Fruit fly (Drosophila melanogaster) whole organism, embryonic: ENCODE measurements around the gene Hf.

Experiments used
- ATbp ChIP-seq: fragments of 200-800 bp; sonication (Bioruptor generic); optimal IDR thresholded peaks from 2 replicates; lab custom pipeline; 2017; ENCODE audit warnings: missing biosample characterization, mild to moderate bottlenecking, missing genetic modification characterization, missing genetic modification reagents
- Asciz ChIP-seq: fragments of 200-800 bp; sonication (Bioruptor generic); optimal IDR thresholded peaks from 2 replicates; lab custom pipeline; 2017; ENCODE audit warnings: missing biosample characterization, mild to moderate bottlenecking, missing genetic modification characterization, missing genetic modification reagents
- Bdp1 ChIP-seq: fragments of 200-800 bp; sonication (Bioruptor generic); optimal IDR thresholded peaks from 3 replicates; lab custom pipeline; 2016; ENCODE audit warnings: missing biosample characterization, missing genetic modification characterization
- Blimp-1 ChIP-seq: fragments of 200-800 bp; sonication (Bioruptor generic); optimal IDR thresholded peaks from 3 replicates; lab custom pipeline; 2018; ENCODE audit warnings: missing biosample characterization, missing genetic modification characterization, mild to moderate bottlenecking, moderate library complexity, missing genetic modification reagents
- CG10431 ChIP-seq: fragments of 200-800 bp; sonication (Bioruptor generic); optimal IDR thresholded peaks from 3 replicates; lab custom pipeline; 2018; ENCODE audit warnings: missing biosample characterization, mild to moderate bottlenecking, missing genetic modification characterization
- CG11247 ChIP-seq: fragments of 200-800 bp; sonication (Bioruptor generic); IDR thresholded peaks from 2 replicates; pipeline ENCODE4 v1.3.6; 2022; ENCODE audit warnings: missing biosample characterization, missing genetic modification characterization
- CG11398 ChIP-seq: fragments of 200-800 bp; sonication (Bioruptor generic); optimal IDR thresholded peaks from 2 replicates; lab custom pipeline; 2016; ENCODE audit warnings: missing biosample characterization, missing genetic modification characterization
- CG1233 ChIP-seq: fragments of 200-800 bp; sonication (Bioruptor generic); optimal IDR thresholded peaks from 4 replicates; lab custom pipeline; 2018; ENCODE audit warnings: missing biosample characterization, mild to moderate bottlenecking, missing genetic modification characterization
- CG12659 ChIP-seq: fragments of 200-800 bp; sonication (Bioruptor generic); optimal IDR thresholded peaks from 3 replicates; lab custom pipeline; 2017; ENCODE audit warnings: mild to moderate bottlenecking, missing biosample characterization, missing genetic modification reagents, missing genetic modification characterization
- CG1603 ChIP-seq: fragments of 200-800 bp; sonication (Bioruptor generic); optimal IDR thresholded peaks from 2 replicates; lab custom pipeline; 2019; ENCODE audit warnings: missing biosample characterization, mild to moderate bottlenecking, missing genetic modification characterization, moderate library complexity
- CG17359 ChIP-seq: fragments of 200-800 bp; sonication (Bioruptor generic); optimal IDR thresholded peaks from 3 replicates; lab custom pipeline; 2018; ENCODE audit warnings: missing biosample characterization, mild to moderate bottlenecking, missing genetic modification characterization, moderate library complexity
- CG18599 ChIP-seq: fragments of 200-800 bp; sonication (Bioruptor generic); optimal IDR thresholded peaks from 3 replicates; lab custom pipeline; 2017; ENCODE audit warnings: missing biosample characterization, missing genetic modification characterization, mild to moderate bottlenecking, moderate library complexity, missing genetic modification reagents
- CG2678 ChIP-seq: fragments of 200-800 bp; sonication (Bioruptor generic); optimal IDR thresholded peaks from 3 replicates; lab custom pipeline; 2019; ENCODE audit warnings: missing biosample characterization, mild to moderate bottlenecking, missing genetic modification characterization, moderate library complexity
- CG31441 ChIP-seq: fragments of 200-800 bp; sonication (Bioruptor generic); IDR thresholded peaks from 2 replicates; pipeline ENCODE4 v1.3.6; 2022; ENCODE audit warnings: missing biosample characterization, missing genetic modification characterization
- CG4424 ChIP-seq: fragments of 200-800 bp; sonication (Bioruptor generic); optimal IDR thresholded peaks from 3 replicates; lab custom pipeline; 2016; ENCODE audit warnings: missing biosample characterization, missing genetic modification characterization
- CG5180 ChIP-seq: fragments of 200-800 bp; sonication (Bioruptor generic); optimal IDR thresholded peaks from 3 replicates; lab custom pipeline; 2017; ENCODE audit warnings: missing biosample characterization, missing genetic modification characterization, mild to moderate bottlenecking, moderate library complexity, missing genetic modification reagents
- CG6813 ChIP-seq: fragments of 200-800 bp; sonication (Bioruptor generic); optimal IDR thresholded peaks from 2 replicates; lab custom pipeline; 2017; ENCODE audit warnings: missing biosample characterization, missing genetic modification characterization, mild to moderate bottlenecking, moderate library complexity, missing genetic modification reagents
- CG7928 ChIP-seq: fragments of 200-800 bp; sonication (Bioruptor generic); optimal IDR thresholded peaks from 2 replicates; lab custom pipeline; 2017; ENCODE audit warnings: missing biosample characterization, mild to moderate bottlenecking, missing genetic modification characterization
- CG8290 ChIP-seq, 3 experiments: fragments of 200-800 bp; sonication (Bioruptor generic); optimal IDR thresholded peaks; 2 replicates each; lab custom pipeline; 2016 to 2019; ENCODE audit warnings: missing biosample characterization in 3 of 3, missing genetic modification characterization in 3 of 3, mild to moderate bottlenecking in 2 of 3, moderate library complexity in 1 of 3
- CG8944 ChIP-seq: fragments of 200-800 bp; sonication (Bioruptor generic); optimal IDR thresholded peaks from 3 replicates; lab custom pipeline; 2016; ENCODE audit warnings: missing biosample characterization, missing genetic modification characterization
- CG9727 ChIP-seq: fragments of 200-800 bp; sonication (Bioruptor generic); optimal IDR thresholded peaks from 3 replicates; lab custom pipeline; 2017; ENCODE audit warnings: missing biosample characterization, mild to moderate bottlenecking, missing genetic modification characterization
- Dad ChIP-seq: fragments of 200-800 bp; sonication (Bioruptor generic); optimal IDR thresholded peaks from 3 replicates; lab custom pipeline; 2016; ENCODE audit warnings: missing biosample characterization, missing genetic modification characterization
- Deaf1 ChIP-seq: fragments of 200-800 bp; optimal IDR thresholded peaks from 3 replicates; lab custom pipeline; 2019; ENCODE audit warnings: missing biosample characterization, mild to moderate bottlenecking, missing genetic modification characterization, moderate library complexity
- HLHmδ ChIP-seq: fragments of 200-800 bp; sonication (Bioruptor generic); optimal IDR thresholded peaks from 2 replicates; lab custom pipeline; 2018; ENCODE audit warnings: missing biosample characterization, mild to moderate bottlenecking, missing genetic modification characterization, moderate library complexity
- MTF-1 ChIP-seq: fragments of 200-800 bp; sonication (Bioruptor generic); optimal IDR thresholded peaks from 2 replicates; lab custom pipeline; 2018; ENCODE audit warnings: missing biosample characterization, mild to moderate bottlenecking, missing genetic modification characterization, borderline replicate concordance
- PHDP ChIP-seq: fragments of 200-800 bp; sonication (Bioruptor generic); optimal IDR thresholded peaks from 3 replicates; lab custom pipeline; 2018; ENCODE audit warnings: missing biosample characterization, mild to moderate bottlenecking, missing genetic modification characterization, moderate library complexity
- Sox102F ChIP-seq: fragments of 200-800 bp; sonication (Bioruptor generic); optimal IDR thresholded peaks from 2 replicates; lab custom pipeline; 2018; ENCODE audit warnings: missing biosample characterization, mild to moderate bottlenecking, missing genetic modification characterization, moderate library complexity
- YL-1 ChIP-seq: fragments of 200-800 bp; sonication (Bioruptor generic); optimal IDR thresholded peaks from 3 replicates; lab custom pipeline; 2017; ENCODE audit warnings: missing biosample characterization, mild to moderate bottlenecking, missing genetic modification characterization
- bsh ChIP-seq, 2 experiments: fragments of 200-800 bp; sonication (Bioruptor generic); optimal IDR thresholded peaks; 2 replicates each; lab custom pipeline; 2017 to 2018; ENCODE audit warnings: mild to moderate bottlenecking in 2 of 2, missing biosample characterization in 2 of 2, missing genetic modification characterization in 2 of 2, moderate library complexity in 1 of 2
- chn ChIP-seq: fragments of 200-800 bp; sonication (Bioruptor generic); optimal IDR thresholded peaks from 2 replicates; lab custom pipeline; 2016; ENCODE audit warnings: missing biosample characterization, missing genetic modification characterization
- ci ChIP-seq: fragments of 200-800 bp; sonication (Bioruptor generic); IDR thresholded peaks from 3 replicates; pipeline ENCODE4 v1.3.6; 2022; ENCODE audit warnings: missing biosample characterization, missing genetic modification characterization
- dmrt11E ChIP-seq: fragments of 200-800 bp; sonication (Bioruptor generic); optimal IDR thresholded peaks from 3 replicates; lab custom pipeline; 2018; ENCODE audit warnings: missing biosample characterization, mild to moderate bottlenecking, missing genetic modification characterization, moderate library complexity
- dmrt99B ChIP-seq: fragments of 200-800 bp; sonication (Bioruptor generic); optimal IDR thresholded peaks from 2 replicates; lab custom pipeline; 2018; ENCODE audit warnings: missing biosample characterization, mild to moderate bottlenecking, missing genetic modification characterization, moderate library complexity
- esg ChIP-seq: fragments of 200-800 bp; sonication (Bioruptor generic); conservative IDR thresholded peaks from 2 replicates; pipeline ENCODE4 v1.3.6; 2022; ENCODE audit warnings: missing biosample characterization, missing genetic modification characterization
- fd64A ChIP-seq: fragments of 200-800 bp; sonication (Bioruptor generic); optimal IDR thresholded peaks from 3 replicates; lab custom pipeline; 2018; ENCODE audit warnings: missing biosample characterization, mild to moderate bottlenecking, missing genetic modification characterization
- gce ChIP-seq: fragments of 200-800 bp; sonication (Bioruptor generic); IDR thresholded peaks from 3 replicates; pipeline ENCODE4 v1.3.6; 2022; ENCODE audit warnings: missing biosample characterization, missing genetic modification characterization
- gem ChIP-seq: fragments of 200-800 bp; sonication (Bioruptor generic); optimal IDR thresholded peaks from 2 replicates; lab custom pipeline; 2019; ENCODE audit warnings: missing biosample characterization, mild to moderate bottlenecking, missing genetic modification characterization, moderate library complexity
- ken ChIP-seq: fragments of 200-800 bp; sonication (Bioruptor generic); IDR thresholded peaks from 3 replicates; pipeline ENCODE4 v1.3.6; 2022; ENCODE audit warnings: missing biosample characterization, missing genetic modification characterization
- klu ChIP-seq: fragments of 200-800 bp; sonication (Bioruptor generic); IDR thresholded peaks from 2 replicates; pipeline ENCODE4 v1.3.6; 2022; ENCODE audit warnings: missing biosample characterization, missing genetic modification characterization
- kni ChIP-seq: fragments of 200-800 bp; sonication (Bioruptor generic); optimal IDR thresholded peaks from 3 replicates; lab custom pipeline; 2017; ENCODE audit warnings: mild to moderate bottlenecking, missing biosample characterization, missing genetic modification reagents, missing genetic modification characterization
- oc ChIP-seq: fragments of 200-800 bp; sonication (Bioruptor generic); optimal IDR thresholded peaks from 2 replicates; lab custom pipeline; 2018; ENCODE audit warnings: missing biosample characterization, mild to moderate bottlenecking, missing genetic modification characterization, moderate library complexity
- prd ChIP-seq, 3 experiments: fragments of >200 bp in 2 of 3; fragments of 200-800 bp in 1 of 3; sonication (Bioruptor generic) in 1 of 3; optimal IDR thresholded peaks in 2 of 3; IDR thresholded peaks in 1 of 3; 2 replicates in 2 of 3; 3 replicates in 1 of 3; pipeline versions ENCODE4 v1.3.6 to Lab custom; 2017 to 2022; ENCODE audit warnings: missing biosample characterization in 1 of 3, missing genetic modification characterization in 1 of 3
- pzg ChIP-seq: fragments of 200-800 bp; sonication (Bioruptor generic); optimal IDR thresholded peaks from 3 replicates; lab custom pipeline; 2018; ENCODE audit warnings: missing biosample characterization, mild to moderate bottlenecking, missing genetic modification characterization, moderate library complexity
- schlank ChIP-seq: fragments of 200-800 bp; sonication (Bioruptor generic); optimal IDR thresholded peaks from 2 replicates; lab custom pipeline; 2018; ENCODE audit warnings: missing biosample characterization, mild to moderate bottlenecking, missing genetic modification characterization
- so ChIP-seq: fragments of 200-800 bp; sonication (Bioruptor generic); IDR thresholded peaks from 3 replicates; pipeline ENCODE4 v1.3.6; 2022; ENCODE audit warnings: missing biosample characterization, missing genetic modification characterization
- tgo ChIP-seq: fragments of 200-800 bp; sonication (Bioruptor generic); IDR thresholded peaks from 3 replicates; pipeline ENCODE4 v1.3.6; 2022; ENCODE audit warnings: missing biosample characterization, missing genetic modification characterization
- wek ChIP-seq: fragments of 200-800 bp; sonication (Bioruptor generic); optimal IDR thresholded peaks from 3 replicates; lab custom pipeline; 2018; ENCODE audit warnings: missing biosample characterization, mild to moderate bottlenecking, missing genetic modification characterization, moderate library complexity

The Hf gene

dm6 chr2L:20002086-20002485 lies 34.6 kb upstream of the Hf start (continued):
- no peak for TF ChIP-seq tgo
- TF ChIP-seq klu (GFP tag; lab: Robert Waterston, UW), result no peak
- TF ChIP-seq schlank, result no peak
- peak in 1 of 2 experiments; percentile 18 for TF ChIP-seq bsh (GFP tag; optimal IDR thresholded peaks at IDR 0.05; lab: Kevin White, UChicago)
- TF ChIP-seq CG11247 (GFP tag; lab: Robert Waterston, UW), result no peak
- TF ChIP-seq dmrt11E, result no peak
- peak; percentile 10 for TF ChIP-seq Blimp-1
- peak; percentile 4 for TF ChIP-seq dmrt99B
- TF ChIP-seq CG31441 (GFP tag; lab: Robert Waterston, UW), result no peak

dm6 chr2L:19998139-19998538 lies 30.7 kb upstream of the Hf start:
- TF ChIP-seq Sox102F (GFP tag; lab: Kevin White, UChicago) (peak; percentile 16), YL-1 (GFP tag; lab: Kevin White, UChicago) (no peak), CG9727 (GFP tag; lab: Kevin White, UChicago) (no peak), CG1233 (GFP tag; lab: Kevin White, UChicago) (peak; percentile 1), kni (GFP tag; lab: Kevin White, UChicago) (no peak), CG8290 (GFP tag; optimal IDR thresholded peaks at IDR 0.05; lab: Kevin White, UChicago) (no peak), CG8290 (tag; optimal IDR thresholded peaks at IDR 0.05; lab: Kevin White, UChicago) (peak in 1 of 2 experiments; percentile 7), CG5180 (peak; percentile 34), fd64A (GFP tag; lab: Kevin White, UChicago) (peak; percentile 60), prd (optimal IDR thresholded peaks at IDR 0.05; lab: Kevin White, UChicago) (no peak), prd (GFP tag; IDR thresholded peaks at IDR 0.05; lab: Robert Waterston, UW) (no peak), Deaf1 (tag; lab: Kevin White, UChicago) (no peak), Dad (GFP tag; lab: Kevin White, UChicago) (no peak), CG7928 (GFP tag; lab: Kevin White, UChicago) (no peak), pzg (GFP tag; lab: Kevin White, UChicago) (no peak), CG17359 (tag; lab: Kevin White, UChicago) (peak; percentile 50), Bdp1 (GFP tag; lab: Kevin White, UChicago) (no peak), oc (tag; lab: Kevin White, UChicago) (no peak), CG8944 (GFP tag; lab: Kevin White, UChicago) (no peak), CG6813 (GFP tag; lab: Kevin White, UChicago) (peak; percentile 55), CG11398 (GFP tag; lab: Kevin White, UChicago) (no peak), CG12659 (GFP tag; lab: Kevin White, UChicago) (no peak), ken (GFP tag; lab: Robert Waterston, UW) (0 out of 3 replicates have a peak, but pooled peaks have one; percentile 22), Blimp-1 (peak; percentile 48), gem (peak; percentile 14), CG10431 (GFP tag; lab: Kevin White, UChicago) (no peak), CG4424 (GFP tag; lab: Kevin White, UChicago) (no peak), bsh (GFP tag; optimal IDR thresholded peaks at IDR 0.05; lab: Kevin White, UChicago) (peak in 1 of 2 experiments; percentile 10), MTF-1 (peak; percentile 30), so (GFP tag; lab: Robert Waterston, UW) (no peak), ATbp (peak; percentile 61), CG2678 (peak; percentile 34), esg (GFP tag; lab: Robert Waterston, UW) (no peak), CG18599 (GFP tag; lab: Kevin White, UChicago) (peak; percentile 28), HLHmδ (GFP tag; lab: Kevin White, UChicago) (peak; percentile 18), wek (peak; percentile 19), PHDP (tag; lab: Kevin White, UChicago) (peak; percentile 40), gce (GFP tag; lab: Robert Waterston, UW) (no peak), chn (no peak), CG1603 (tag; lab: Kevin White, UChicago) (peak; percentile 23), Asciz (GFP tag; lab: Kevin White, UChicago) (peak; percentile 72), ci (GFP tag; lab: Robert Waterston, UW) (peak; percentile 69; the same call in 2 of the 3 replicates)
